Fruit fly (Drosophila melanogaster) whole organism, wandering third instar larva: ENCODE results near the gene CG10031.

ENCODE experiments used
- Abd-B ChIP-seq: fragments of >200 bp; optimal IDR thresholded peaks from 2 replicates; lab custom pipeline; 2017; ENCODE audit warnings: missing biosample characterization, missing genetic modification characterization
- CG32264 ChIP-seq: fragments of 200-800 bp; sonication (Bioruptor generic); optimal IDR thresholded peaks from 2 replicates; lab custom pipeline; 2016; ENCODE audit warnings: missing biosample characterization, missing genetic modification characterization
- CG9705 ChIP-seq: fragments of 200-800 bp; sonication (Bioruptor generic); optimal IDR thresholded peaks from 2 replicates; lab custom pipeline; 2018; ENCODE audit warnings: missing biosample characterization, mild to moderate bottlenecking, missing genetic modification characterization
- CrebA ChIP-seq: fragments of 200-800 bp; sonication (Bioruptor generic); optimal IDR thresholded peaks from 2 replicates; lab custom pipeline; 2016; ENCODE audit warnings: missing biosample characterization, mild to moderate bottlenecking, missing genetic modification characterization, borderline replicate concordance
- Dfd ChIP-seq: fragments of >200 bp; optimal IDR thresholded peaks from 2 replicates; lab custom pipeline; 2017; ENCODE audit warnings: missing biosample characterization, missing genetic modification characterization
- Dif ChIP-seq: fragments of 200-275, 200-300 bp; sonication (Bioruptor generic); optimal IDR thresholded peaks from 2 replicates; lab custom pipeline; 2018; ENCODE audit warnings: missing biosample characterization, missing genetic modification characterization; ENCODE audit not compliant: partially characterized antibody
- GATAd ChIP-seq: sonication (Bioruptor generic); optimal IDR thresholded peaks from 2 replicates; lab custom pipeline; 2016; ENCODE audit warnings: missing biosample characterization, missing genetic modification characterization
- HLH106 ChIP-seq: fragments of 200-800 bp; optimal IDR thresholded peaks from 3 replicates; lab custom pipeline; 2019; ENCODE audit warnings: missing biosample characterization, mild to moderate bottlenecking, missing genetic modification characterization, moderate library complexity
- Hnf4 ChIP-seq: fragments of 200-800 bp; sonication (Bioruptor generic); optimal IDR thresholded peaks from 2 replicates; lab custom pipeline; 2016; ENCODE audit warnings: missing biosample characterization, mild to moderate bottlenecking, missing genetic modification characterization
- Hr78 ChIP-seq: fragments of >200 bp; optimal IDR thresholded peaks from 2 replicates; lab custom pipeline; 2017; ENCODE audit warnings: missing biosample characterization, missing genetic modification characterization
- Hr83 ChIP-seq: fragments of 200-300 bp; sonication (Bioruptor generic); optimal IDR thresholded peaks from 2 replicates; lab custom pipeline; 2016; ENCODE audit warnings: missing biosample characterization, mild to moderate bottlenecking, missing genetic modification characterization, moderate library complexity; ENCODE audit not compliant: poor library complexity, severe bottlenecking
- Jra ChIP-seq: sonication (Bioruptor generic); optimal IDR thresholded peaks from 2 replicates; lab custom pipeline; 2016; ENCODE audit warnings: missing biosample characterization, missing genetic modification characterization
- Mio ChIP-seq: sonication (Bioruptor generic); optimal IDR thresholded peaks from 2 replicates; lab custom pipeline; 2016; ENCODE audit warnings: missing biosample characterization, missing genetic modification characterization
- Myc ChIP-seq: fragments of >200 bp; optimal IDR thresholded peaks from 2 replicates; lab custom pipeline; 2017
- OdsH ChIP-seq: fragments of 200-800 bp; sonication (Bioruptor generic); optimal IDR thresholded peaks from 2 replicates; lab custom pipeline; 2016; ENCODE audit warnings: missing biosample characterization, mild to moderate bottlenecking, missing genetic modification characterization
- Rel ChIP-seq, 2 experiments: fragments of 200-800 bp; sonication (Bioruptor generic) in 1 of 2; optimal IDR thresholded peaks; 2 replicates in 1 of 2; 3 replicates in 1 of 2; lab custom pipeline; 2016 to 2019; ENCODE audit warnings: mild to moderate bottlenecking in 2 of 2, missing biosample characterization in 2 of 2, missing genetic modification characterization in 2 of 2, moderate library complexity in 1 of 2
- Sp1 ChIP-seq: fragments of 200-800 bp; sonication (Bioruptor generic); optimal IDR thresholded peaks from 3 replicates; lab custom pipeline; 2019; ENCODE audit warnings: missing biosample characterization, mild to moderate bottlenecking, missing genetic modification characterization, moderate library complexity
- Vsx2 ChIP-seq: fragments of 200-300, 225-300 bp; sonication (Bioruptor generic); optimal IDR thresholded peaks from 2 replicates; lab custom pipeline; 2018; ENCODE audit warnings: missing biosample characterization, missing genetic modification characterization; ENCODE audit not compliant: partially characterized antibody
- br ChIP-seq: fragments of 200-800 bp; sonication (Bioruptor generic); optimal IDR thresholded peaks from 2 replicates; lab custom pipeline; 2016; ENCODE audit warnings: missing biosample characterization, missing genetic modification characterization
- brk ChIP-seq: fragments of 200-800 bp; sonication (Bioruptor generic); optimal IDR thresholded peaks from 2 replicates; lab custom pipeline; 2016; ENCODE audit warnings: missing biosample characterization, mild to moderate bottlenecking, missing genetic modification characterization
- dmrt93B ChIP-seq: fragments of 200-800 bp; sonication (Bioruptor generic); optimal IDR thresholded peaks from 2 replicates; lab custom pipeline; 2018; ENCODE audit warnings: missing biosample characterization, mild to moderate bottlenecking, missing genetic modification characterization
- ey ChIP-seq: fragments of 200-800 bp; sonication (Bioruptor generic); optimal IDR thresholded peaks from 2 replicates; lab custom pipeline; 2016; ENCODE audit warnings: missing biosample characterization, missing genetic modification characterization
- fru ChIP-seq: fragments of 200-800 bp; sonication (Bioruptor generic); optimal IDR thresholded peaks from 3 replicates; lab custom pipeline; 2016; ENCODE audit warnings: missing biosample characterization, mild to moderate bottlenecking, missing genetic modification characterization
- h ChIP-seq: fragments of 200-800 bp; sonication (Bioruptor generic); optimal IDR thresholded peaks from 3 replicates; lab custom pipeline; 2016; ENCODE audit warnings: missing biosample characterization, mild to moderate bottlenecking, missing genetic modification characterization
- jim ChIP-seq: fragments of 175-275, 200-325 bp; sonication (Bioruptor generic); optimal IDR thresholded peaks from 2 replicates; lab custom pipeline; 2016; ENCODE audit warnings: missing biosample characterization, mild to moderate bottlenecking, missing genetic modification characterization
- lola ChIP-seq: fragments of >200 bp; optimal IDR thresholded peaks from 2 replicates; lab custom pipeline; 2017; ENCODE audit warnings: missing biosample characterization, missing genetic modification characterization
- pan ChIP-seq: fragments of >200 bp; optimal IDR thresholded peaks from 2 replicates; lab custom pipeline; 2017
- rgr ChIP-seq: fragments of 200-800 bp; sonication (Bioruptor generic); optimal IDR thresholded peaks from 3 replicates; lab custom pipeline; 2016; ENCODE audit warnings: missing biosample characterization, mild to moderate bottlenecking, missing genetic modification characterization
- sage ChIP-seq: fragments of 200-800 bp; sonication (Bioruptor generic); optimal IDR thresholded peaks from 2 replicates; lab custom pipeline; 2016; ENCODE audit warnings: missing biosample characterization, mild to moderate bottlenecking, missing genetic modification characterization
- sv ChIP-seq: fragments of 200-800 bp; sonication (Bioruptor generic); optimal IDR thresholded peaks from 3 replicates; lab custom pipeline; 2016; ENCODE audit warnings: missing biosample characterization, missing genetic modification characterization
- usp ChIP-seq: fragments of >200 bp; optimal IDR thresholded peaks from 2 replicates; lab custom pipeline; 2017; ENCODE audit warnings: missing biosample characterization, missing genetic modification characterization
- woc ChIP-seq: sonication (Bioruptor generic); optimal IDR thresholded peaks from 2 replicates; lab custom pipeline; 2016; ENCODE audit warnings: missing biosample characterization, mild to moderate bottlenecking, missing genetic modification characterization

CG10031 gene

DNA sequence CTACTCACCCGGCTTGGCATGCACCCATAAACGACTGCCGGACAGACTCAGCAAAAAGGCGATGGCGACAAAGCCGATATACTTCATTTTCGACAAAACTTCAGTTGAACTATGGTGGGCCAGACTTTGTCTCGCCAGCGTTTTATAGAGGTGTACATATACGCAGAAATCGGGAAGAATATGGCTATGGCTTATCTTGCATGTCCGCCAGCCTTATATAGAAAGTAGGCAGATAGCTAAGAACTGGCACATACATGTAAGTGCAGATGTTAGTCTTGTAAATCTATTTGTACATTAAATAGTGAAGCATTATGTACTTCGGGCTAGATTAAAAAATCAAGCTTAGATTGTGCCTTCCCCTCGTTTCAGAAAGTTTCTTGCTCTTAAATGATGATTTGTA is 5.8 kb downstream of the CG10031 start, which contains the start of gene CG3513:
TSS of gene CG3513 (minus strand) at position 101 of the 400 bp plus-strand sequence.
- TF ChIP-seq ey (no peak), Myc (no peak), fru (GFP tag; lab: Kevin White, UChicago) (no peak), sv (GFP tag; lab: Kevin White, UChicago) (no peak), Dfd (GFP tag; lab: Kevin White, UChicago) (no peak), CG9705 (no peak), lola (no peak), Jra (GFP tag; lab: Kevin White, UChicago) (no peak), Mio (GFP tag; lab: Kevin White, UChicago) (no peak), Abd-B (GFP tag; lab: Kevin White, UChicago) (no peak), rgr (no peak)
- TF ChIP-seq, all 38 proteins: peak for 0

dm6 chr2L:3692466-3692865 is 6.4 kb downstream of the CG10031 start, which contains the start of gene CG16704:
CG16704 (minus strand) TSS chr2L:3692587.
- TF ChIP-seq Rel (GFP tag; optimal IDR thresholded peaks at IDR 0.05; lab: Kevin White, UChicago) (no peak), Rel (tag; optimal IDR thresholded peaks at IDR 0.05; lab: Kevin White, UChicago) (peak; percentile 23), sv (GFP tag; lab: Kevin White, UChicago) (no peak)

DNA sequence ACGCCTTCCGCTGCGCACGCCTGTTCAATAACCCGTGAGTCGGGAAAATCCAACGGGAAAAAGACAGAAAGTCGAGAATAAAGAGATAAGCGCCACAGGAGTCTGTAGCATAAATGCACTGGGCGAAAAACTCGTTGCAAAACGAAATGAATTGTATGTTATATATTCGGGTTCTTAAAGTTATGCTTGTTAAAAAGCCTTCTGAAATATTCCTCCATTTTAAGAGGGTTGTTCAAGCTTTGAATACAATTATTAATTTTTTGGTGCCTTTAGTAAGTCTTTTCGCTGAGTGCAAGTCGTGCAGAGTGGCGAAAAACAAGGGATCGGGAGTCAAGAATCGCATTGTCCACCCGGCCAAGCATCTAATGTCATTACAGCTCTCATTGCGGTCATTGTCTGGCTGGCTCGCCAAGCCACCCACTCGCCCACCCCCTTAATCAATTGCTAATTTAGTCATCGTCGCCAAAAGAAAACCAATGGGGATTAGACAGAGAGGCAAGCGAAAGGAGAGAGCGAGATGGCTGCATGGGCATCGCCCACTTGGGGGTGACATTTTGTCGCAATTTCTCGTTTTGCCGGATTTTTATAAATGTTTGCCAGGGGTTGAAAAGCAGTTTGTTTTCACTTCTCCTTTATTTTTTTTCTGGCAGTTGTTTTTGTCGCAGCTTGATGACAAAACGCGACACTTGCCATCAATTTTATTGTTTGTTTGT is 13.6 kb downstream of the CG10031 start:
- no peak for TF ChIP-seq woc (GFP tag; lab: Kevin White, UChicago)
- no peak for TF ChIP-seq Hnf4 (GFP tag; lab: Kevin White, UChicago)
- no peak for TF ChIP-seq CG32264
- no peak for TF ChIP-seq dmrt93B (GFP tag; lab: Kevin White, UChicago)
- no peak for TF ChIP-seq Vsx2 (GFP tag; lab: Kevin White, UChicago)
- TF ChIP-seq ey = no peak
- TF ChIP-seq Sp1 (GFP tag; lab: Kevin White, UChicago) = no peak
- no peak for TF ChIP-seq HLH106 (tag; lab: Kevin White, UChicago)
- TF ChIP-seq Dif (GFP tag; lab: Kevin White, UChicago) = no peak
- TF ChIP-seq GATAd = no peak
- no peak for TF ChIP-seq brk (GFP tag; lab: Kevin White, UChicago)
- TF ChIP-seq Rel (GFP tag; optimal IDR thresholded peaks at IDR 0.05; lab: Kevin White, UChicago) = no peak
- TF ChIP-seq Rel (tag; optimal IDR thresholded peaks at IDR 0.05; lab: Kevin White, UChicago) = no peak
- TF ChIP-seq Dfd (GFP tag; lab: Kevin White, UChicago) = no peak
- TF ChIP-seq sage (GFP tag; lab: Kevin White, UChicago) = no peak
- no peak for TF ChIP-seq fru (GFP tag; lab: Kevin White, UChicago)
- no peak for TF ChIP-seq jim
- no peak for TF ChIP-seq sv (GFP tag; lab: Kevin White, UChicago)
- no peak for TF ChIP-seq rgr
- no peak for TF ChIP-seq CrebA (GFP tag; lab: Kevin White, UChicago)
- TF ChIP-seq Hr78 (GFP tag; lab: Kevin White, UChicago) = no peak

DNA sequence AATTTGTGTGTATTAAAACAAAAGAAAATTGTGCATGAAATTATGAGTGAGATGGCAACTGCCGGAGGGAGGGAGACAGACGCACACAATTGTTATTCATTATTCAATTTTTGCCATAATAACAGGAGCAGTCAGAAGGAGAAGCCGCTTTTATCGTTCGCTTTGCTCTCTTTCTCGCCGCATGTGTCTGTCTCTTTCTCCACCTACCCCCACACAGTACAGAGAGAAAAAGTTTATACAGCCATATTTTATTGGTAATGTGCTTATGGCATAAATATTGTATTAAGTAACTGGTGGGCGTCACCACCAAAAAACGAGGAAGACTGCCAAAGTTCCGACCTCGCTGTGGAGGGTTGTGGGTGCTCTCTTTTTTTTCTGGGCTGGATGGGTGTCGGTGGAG is 16.4 kb downstream of the CG10031 start:
- TF ChIP-seq fru (GFP tag; lab: Kevin White, UChicago) (no peak), br (no peak), Myc (no peak), CG9705 (no peak), woc (GFP tag; lab: Kevin White, UChicago) (no peak), Hr83 (GFP tag; lab: Kevin White, UChicago) (no peak), OdsH (GFP tag; lab: Kevin White, UChicago) (no peak), lola (no peak), Hr78 (GFP tag; lab: Kevin White, UChicago) (no peak), pan (lab: Kevin White, UChicago) (no peak), Jra (GFP tag; lab: Kevin White, UChicago) (no peak), sv (GFP tag; lab: Kevin White, UChicago) (no peak), brk (GFP tag; lab: Kevin White, UChicago) (no peak), sage (GFP tag; lab: Kevin White, UChicago) (no peak)

- TF ChIP-seq Mio (GFP tag; lab: Kevin White, UChicago) = no peak
- no peak for TF ChIP-seq dmrt93B (GFP tag; lab: Kevin White, UChicago)
- no peak for TF ChIP-seq fru (GFP tag; lab: Kevin White, UChicago)
- TF ChIP-seq pan (lab: Kevin White, UChicago) = no peak
- TF ChIP-seq ey = no peak
- TF ChIP-seq CG9705 = no peak
- no peak for TF ChIP-seq jim
- TF ChIP-seq Abd-B (GFP tag; lab: Kevin White, UChicago) = no peak
- no peak for TF ChIP-seq Myc
- TF ChIP-seq rgr = no peak
- no peak for TF ChIP-seq h (GFP tag; lab: Kevin White, UChicago)
- TF ChIP-seq usp (GFP tag; lab: Kevin White, UChicago) = no peak
- no peak for TF ChIP-seq CG32264
- no peak for TF ChIP-seq Jra (GFP tag; lab: Kevin White, UChicago)
- no peak for TF ChIP-seq GATAd
Observed at dm6 chr2L:3681338-3681737, 17.6 kb downstream of the CG10031 start.
